Worm (Caenorhabditis elegans) whole organism, L2 larva: ENCODE measurements around the gene wrt-5.

Source experiments
- F13H6.1 ChIP-seq: sonication (generic microtip); optimal IDR thresholded peaks from 2 replicates; lab custom pipeline; 2016; ENCODE audit warnings: missing genetic modification characterization, missing compliant biosample characterization
- blmp-1 ChIP-seq: sonication (generic microtip); optimal IDR thresholded peaks from 2 replicates; lab custom pipeline; 2017; ENCODE audit warnings: missing genetic modification characterization, mild to moderate bottlenecking, missing compliant biosample characterization, antibody characterized with exemption, moderate library complexity; ENCODE audit not compliant: insufficient read depth
- egl-27 ChIP-seq: sonication (generic microtip); optimal IDR thresholded peaks from 3 replicates; lab custom pipeline; 2017; ENCODE audit warnings: missing biosample characterization, missing genetic modification reagents, missing genetic modification characterization
- elt-1 ChIP-seq: fragments of 150-350 bp; optimal IDR thresholded peaks from 2 replicates; lab custom pipeline; 2014; ENCODE audit warnings: missing biosample characterization, missing genetic modification characterization
- elt-3 ChIP-seq: sonication (generic microtip); optimal IDR thresholded peaks from 2 replicates; lab custom pipeline; 2017; ENCODE audit warnings: missing biosample characterization, missing genetic modification characterization
- lin-39 ChIP-seq: fragments of 150-350 bp; optimal IDR thresholded peaks from 2 replicates; lab custom pipeline; 2014; ENCODE audit warnings: missing biosample characterization, missing genetic modification reagents, missing genetic modification characterization
- mbf-1 ChIP-seq: sonication (generic microtip); optimal IDR thresholded peaks from 2 replicates; lab custom pipeline; 2017; ENCODE audit warnings: missing biosample characterization, missing genetic modification characterization
- nhr-11 ChIP-seq: fragments of 150-350 bp; optimal IDR thresholded peaks from 2 replicates; lab custom pipeline; 2014; ENCODE audit warnings: missing biosample characterization, missing genetic modification characterization
- sem-4 ChIP-seq: fragments of 150-350 bp; optimal IDR thresholded peaks from 2 replicates; lab custom pipeline; 2014; ENCODE audit warnings: missing biosample characterization, missing genetic modification reagents, missing genetic modification characterization
- unc-55 ChIP-seq: fragments of 150-350 bp; sonication (generic microtip); optimal IDR thresholded peaks from 3 replicates; lab custom pipeline; 2014; ENCODE audit warnings: missing biosample characterization, missing genetic modification reagents, missing genetic modification characterization
- zag-1 ChIP-seq: fragments of 150-350 bp; optimal IDR thresholded peaks from 2 replicates; lab custom pipeline; 2014; ENCODE audit warnings: missing biosample characterization, missing genetic modification characterization
- ztf-11 ChIP-seq: sonication (generic microtip); optimal IDR thresholded peaks from 2 replicates; lab custom pipeline; 2017; ENCODE audit warnings: missing biosample characterization, missing genetic modification characterization

ce11 chrIV:4030917-4031599 is 20.4 kb downstream of the wrt-5 start:
- TF ChIP-seq lin-39 (tag; lab: Kevin White, UChicago): no peak
- TF ChIP-seq F13H6.1 (tag; lab: Kevin White, UChicago): no peak
- TF ChIP-seq ztf-11 (tag; lab: Kevin White, UChicago): no peak
- no peak for TF ChIP-seq egl-27
- TF ChIP-seq elt-3 (tag; lab: Kevin White, UChicago): no peak
- TF ChIP-seq elt-1 (tag; lab: Kevin White, UChicago): no peak
- no peak for TF ChIP-seq zag-1 (tag; lab: Kevin White, UChicago)
- TF ChIP-seq nhr-11: no peak
- TF ChIP-seq mbf-1 (tag; lab: Kevin White, UChicago): no peak
- no peak for TF ChIP-seq unc-55 (GFP tag; lab: Kevin White, UChicago)
- peak; percentile 66 for TF ChIP-seq blmp-1 (tag; lab: Kevin White, UChicago)
- TF ChIP-seq sem-4 (tag; lab: Kevin White, UChicago): no peak
